Fruit fly (Drosophila melanogaster) whole organism, wandering third instar larva: Measurements from ENCODE around the gene Jon74E.

Source experiments
- Abd-B ChIP-seq: fragments of >200 bp; optimal IDR thresholded peaks from 2 replicates; lab custom pipeline; 2017; ENCODE audit warnings: missing biosample characterization, missing genetic modification characterization
- GATAd ChIP-seq: sonication (Bioruptor generic); optimal IDR thresholded peaks from 2 replicates; lab custom pipeline; 2016; ENCODE audit warnings: missing biosample characterization, missing genetic modification characterization
- HLH106 ChIP-seq: fragments of 200-800 bp; optimal IDR thresholded peaks from 3 replicates; lab custom pipeline; 2019; ENCODE audit warnings: missing biosample characterization, mild to moderate bottlenecking, missing genetic modification characterization, moderate library complexity
- Hr78 ChIP-seq: fragments of >200 bp; optimal IDR thresholded peaks from 2 replicates; lab custom pipeline; 2017; ENCODE audit warnings: missing biosample characterization, missing genetic modification characterization
- Myc ChIP-seq: fragments of >200 bp; optimal IDR thresholded peaks from 2 replicates; lab custom pipeline; 2017
- br ChIP-seq: fragments of 200-800 bp; sonication (Bioruptor generic); optimal IDR thresholded peaks from 2 replicates; lab custom pipeline; 2016; ENCODE audit warnings: missing biosample characterization, missing genetic modification characterization
- ey ChIP-seq: fragments of 200-800 bp; sonication (Bioruptor generic); optimal IDR thresholded peaks from 2 replicates; lab custom pipeline; 2016; ENCODE audit warnings: missing biosample characterization, missing genetic modification characterization
- psq ChIP-seq: fragments of 200-800 bp; sonication (Bioruptor generic); optimal IDR thresholded peaks from 3 replicates; lab custom pipeline; 2017; ENCODE audit warnings: missing biosample characterization, mild to moderate bottlenecking, missing genetic modification characterization, moderate library complexity
- tai ChIP-seq: sonication (Bioruptor generic); optimal IDR thresholded peaks from 2 replicates; lab custom pipeline; 2016; ENCODE audit warnings: missing biosample characterization, missing genetic modification characterization
- usp ChIP-seq: fragments of >200 bp; optimal IDR thresholded peaks from 2 replicates; lab custom pipeline; 2017; ENCODE audit warnings: missing biosample characterization, missing genetic modification characterization
- woc ChIP-seq: sonication (Bioruptor generic); optimal IDR thresholded peaks from 2 replicates; lab custom pipeline; 2016; ENCODE audit warnings: missing biosample characterization, mild to moderate bottlenecking, missing genetic modification characterization

DNA sequence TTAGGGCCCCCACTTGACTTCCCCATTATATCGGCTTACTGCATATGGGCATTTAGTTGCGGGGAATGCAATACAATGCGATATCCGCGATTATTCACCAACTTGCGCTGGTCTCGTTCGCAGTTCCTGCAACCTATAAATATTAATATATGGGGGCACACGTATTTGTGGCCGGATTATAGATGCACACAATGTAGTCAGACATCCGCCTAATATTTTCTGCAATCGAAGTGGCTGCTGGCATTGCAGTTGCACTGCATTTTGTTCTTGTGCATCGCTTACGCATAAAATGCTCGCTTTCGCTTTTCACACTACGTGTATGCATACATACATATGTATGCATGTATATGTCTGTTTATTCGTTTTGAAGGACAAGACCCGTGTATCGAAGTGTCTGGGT, 39.8 kb upstream of the Jon74E start:
- TF ChIP-seq usp (GFP tag; lab: Kevin White, UChicago) = no peak
- no peak for TF ChIP-seq br
- no peak for TF ChIP-seq HLH106 (tag; lab: Kevin White, UChicago)
- no peak for TF ChIP-seq Hr78 (GFP tag; lab: Kevin White, UChicago)
- no peak for TF ChIP-seq tai
- TF ChIP-seq woc (GFP tag; lab: Kevin White, UChicago) = no peak
- TF ChIP-seq Abd-B (GFP tag; lab: Kevin White, UChicago) = no peak
- TF ChIP-seq psq = no peak
- no peak for TF ChIP-seq GATAd
- TF ChIP-seq Myc = no peak
- TF ChIP-seq ey (GFP tag; lab: Kevin White, UChicago) = no peak
